Fruit fly (Drosophila melanogaster) whole organism, pupa: ENCODE data around the gene MED30.

Source experiments
- CG15710 ChIP-seq: fragments of 200-800 bp; sonication (Bioruptor generic); optimal IDR thresholded peaks from 2 replicates; lab custom pipeline; 2018; ENCODE audit warnings: missing biosample characterization, mild to moderate bottlenecking, missing genetic modification characterization, moderate library complexity
- CG32121 ChIP-seq: fragments of 200-800 bp; sonication (Bioruptor generic); IDR thresholded peaks from 2 replicates; pipeline ENCODE4 v1.3.6; 2022; ENCODE audit warnings: missing biosample characterization, missing genetic modification characterization
- CG34367 ChIP-seq: fragments of 200-800 bp; sonication (Bioruptor generic); optimal IDR thresholded peaks from 2 replicates; lab custom pipeline; 2018; ENCODE audit warnings: missing biosample characterization, mild to moderate bottlenecking, missing genetic modification characterization
- CG4496 ChIP-seq: fragments of 200-800 bp; sonication (Bioruptor generic); IDR thresholded peaks from 3 replicates; pipeline ENCODE4 v1.3.6; 2022; ENCODE audit warnings: missing biosample characterization, missing genetic modification characterization
- CG8159 ChIP-seq: fragments of 200-800 bp; sonication (Bioruptor generic); optimal IDR thresholded peaks from 3 replicates; lab custom pipeline; 2018; ENCODE audit warnings: missing biosample characterization, mild to moderate bottlenecking, missing genetic modification characterization, moderate library complexity
- CG9948 ChIP-seq: fragments of 200-800 bp; sonication (Bioruptor generic); optimal IDR thresholded peaks from 2 replicates; lab custom pipeline; 2018; ENCODE audit warnings: missing biosample characterization, mild to moderate bottlenecking, missing genetic modification characterization, moderate library complexity
- EcR ChIP-seq: fragments of 200-800 bp; sonication (Bioruptor generic); optimal IDR thresholded peaks from 3 replicates; lab custom pipeline; 2019; ENCODE audit warnings: missing biosample characterization, missing genetic modification characterization, mild to moderate bottlenecking, moderate library complexity, missing genetic modification reagents
- fd96Ca ChIP-seq: fragments of 200-800 bp; sonication (Bioruptor generic); IDR thresholded peaks from 3 replicates; pipeline ENCODE4 v1.3.6; 2022; ENCODE audit warnings: missing biosample characterization, missing genetic modification characterization
- rn ChIP-seq: fragments of 200-800 bp; sonication (Bioruptor generic); IDR thresholded peaks from 2 replicates; pipeline ENCODE4 v1.3.6; 2022; ENCODE audit warnings: missing biosample characterization, missing genetic modification characterization

- TF ChIP-seq CG34367 (tag; lab: Kevin White, UChicago) (peak; percentile 32), CG4496 (GFP tag; lab: Robert Waterston, UW) (peak; percentile 70), CG9948 (tag; lab: Kevin White, UChicago) (no peak), CG15710 (tag; lab: Kevin White, UChicago) (peak; percentile 15), EcR (GFP tag; lab: Kevin White, UChicago) (peak; percentile 70), fd96Ca (GFP tag; lab: Robert Waterston, UW) (peak; percentile 78), CG8159 (tag; lab: Kevin White, UChicago) (peak; percentile 15), rn (GFP tag; lab: Robert Waterston, UW) (0 out of 2 replicates have a peak, but pooled peaks have one; percentile 26), CG32121 (GFP tag; lab: Robert Waterston, UW) (peak; percentile 80)
These were observed 25.9 kb downstream of the MED30 start for dm6 chr3L:627819-628601.
